Worm (Caenorhabditis elegans): ENCODE results near the gene C05D12.7.

The C05D12.7 gene

ce11 chrII:11392390-11392789 is 17.5 kb upstream of the C05D12.7 start:
- no peak for TF ChIP-seq syd-9 (tag; optimal IDR thresholded peaks at IDR 0.05)
- no peak for TF ChIP-seq eyg-1 (tag; optimal IDR thresholded peaks at IDR 0.05)
- no peak for TF ChIP-seq gmeb-2 (tag; optimal IDR thresholded peaks at IDR 0.05)
- TF ChIP-seq ceh-18 (tag; optimal IDR thresholded peaks at IDR 0.05), result no peak
- TF ChIP-seq pat-9 (tag; optimal IDR thresholded peaks at IDR 0.05), result no peak

- TF ChIP-seq hlh-13 (GFP tag; optimal IDR thresholded peaks at IDR 0.05) (no peak), C08G9.2 (tag; optimal IDR thresholded peaks at IDR 0.05) (no peak), ceh-19 (GFP tag; optimal IDR thresholded peaks at IDR 0.05) (peak; percentile 16), ceh-45 (GFP tag; IDR thresholded peaks at IDR 0.05) (no peak), ceh-34 (tag; optimal IDR thresholded peaks at IDR 0.05) (peak; percentile 52), ceh-9 (tag; optimal IDR thresholded peaks at IDR 0.05) (no peak), hlh-8 (tag; optimal IDR thresholded peaks at IDR 0.05) (no peak), eyg-1 (tag; optimal IDR thresholded peaks at IDR 0.05) (peak; percentile 11), unc-42 (tag; optimal IDR thresholded peaks at IDR 0.05) (no peak), ceh-2 (tag; optimal IDR thresholded peaks at IDR 0.05) (peak; percentile 34), mec-3 (tag; optimal IDR thresholded peaks at IDR 0.05; ENCODE audit: borderline replicate concordance) (no peak), ref-2 (tag; optimal IDR thresholded peaks at IDR 0.05) (no peak)
Observed at ce11 chrII:11393787-11394186, 16.1 kb upstream of the C05D12.7 start.

DNA sequence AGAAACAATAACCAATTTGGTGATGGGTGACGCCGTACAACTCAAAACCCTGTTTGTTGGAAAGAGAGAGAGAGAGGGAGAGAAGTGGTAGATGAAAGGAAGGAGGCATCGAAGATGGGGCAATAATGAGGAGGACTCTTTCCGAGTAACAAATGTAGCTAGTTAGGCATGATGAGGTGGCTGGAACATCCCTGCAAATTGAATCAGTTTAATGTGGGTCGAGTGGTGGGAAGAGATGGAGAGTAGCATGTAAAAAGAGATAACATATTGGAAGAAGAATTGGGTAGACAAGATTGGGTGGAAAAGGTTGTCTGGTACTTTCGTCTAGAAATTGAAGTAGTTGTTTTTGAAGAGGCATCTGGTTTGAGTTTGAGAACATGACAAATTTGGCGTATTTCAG is 13.7 kb upstream of the C05D12.7 start:
- TF ChIP-seq unc-42 (tag; optimal IDR thresholded peaks at IDR 0.05) (peak; percentile 84), ceh-34 (tag; optimal IDR thresholded peaks at IDR 0.05) (no peak), hlh-30 (tag; optimal IDR thresholded peaks at IDR 0.05; ENCODE audit: insufficient read depth) (no peak), C08G9.2 (tag; optimal IDR thresholded peaks at IDR 0.05) (peak; percentile 13), ceh-30 (tag; optimal IDR thresholded peaks at IDR 0.05) (no peak), dmd-4 (tag; optimal IDR thresholded peaks at IDR 0.05; ENCODE audit: borderline replicate concordance) (no peak), pqm-1 (tag; optimal IDR thresholded peaks at IDR 0.05) (no peak)

- TF ChIP-seq ceh-24 (tag; optimal IDR thresholded peaks at IDR 0.05) (no peak), ceh-31 (tag; optimal IDR thresholded peaks at IDR 0.05) (peak; percentile 22), pha-2 (tag; optimal IDR thresholded peaks at IDR 0.05) (no peak), unc-55 (GFP tag; optimal IDR thresholded peaks at IDR 0.05) (no peak), ceh-48 (tag; optimal IDR thresholded peaks at IDR 0.05) (no peak), madf-2 (tag; optimal IDR thresholded peaks at IDR 0.05) (no peak), sox-2 (GFP tag; IDR thresholded peaks at IDR 0.05) (no peak), fkh-6 (tag; optimal IDR thresholded peaks at IDR 0.05) (peak; percentile 44), hlh-15 (tag; optimal IDR thresholded peaks at IDR 0.05) (no peak), ceh-6 (GFP tag; optimal IDR thresholded peaks at IDR 0.05) (no peak), sdc-2 (tag; optimal IDR thresholded peaks at IDR 0.05) (no peak), dve-1 (tag; optimal IDR thresholded peaks at IDR 0.05) (peak; percentile 14), hlh-8 (tag; optimal IDR thresholded peaks at IDR 0.05) (no peak), lin-11 (tag; optimal IDR thresholded peaks at IDR 0.05) (no peak), pat-9 (tag; optimal IDR thresholded peaks at IDR 0.05) (no peak), C08G9.2 (tag; optimal IDR thresholded peaks at IDR 0.05) (no peak), hlh-30 (tag; optimal IDR thresholded peaks at IDR 0.05; ENCODE audit: insufficient read depth) (no peak), ref-2 (tag; optimal IDR thresholded peaks at IDR 0.05) (peak; percentile 24), ets-4 (tag; optimal IDR thresholded peaks at IDR 0.05) (peak; percentile 64)
Observed at ce11 chrII:11398787-11399186, 11.1 kb upstream of the C05D12.7 start.

DNA sequence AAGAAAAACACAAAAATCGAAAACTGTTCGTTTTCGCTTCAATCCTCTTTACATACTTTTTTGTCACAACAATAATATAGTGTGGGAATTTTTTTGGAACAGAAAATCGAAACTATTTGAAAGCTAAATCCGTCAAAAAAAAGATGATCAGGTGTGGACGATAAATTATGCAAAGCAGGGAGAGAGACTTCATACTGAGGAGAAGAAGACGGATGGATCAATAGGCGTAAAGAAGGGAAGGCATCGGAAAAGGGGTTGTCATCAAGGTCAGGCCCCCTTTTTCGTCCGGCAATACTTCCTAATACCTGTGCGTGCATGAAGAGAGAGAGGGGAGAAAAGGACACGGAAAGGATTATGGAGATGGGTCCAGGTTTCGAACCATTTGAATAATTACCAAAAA is 9.5 kb upstream of the C05D12.7 start:
- TF ChIP-seq ceh-22 (tag; optimal IDR thresholded peaks at IDR 0.05), result no peak
- TF ChIP-seq ceh-6 (GFP tag; optimal IDR thresholded peaks at IDR 0.05), result no peak
- no peak for TF ChIP-seq C38D4.7 (GFP tag; optimal IDR thresholded peaks at IDR 0.05)
- TF ChIP-seq fax-1 (tag; optimal IDR thresholded peaks at IDR 0.05), result no peak
- no peak for TF ChIP-seq hlh-8 (tag; optimal IDR thresholded peaks at IDR 0.05)
